Fruit fly (Drosophila melanogaster): ENCODE results near the gene CG5177.

The CG5177 gene

DNA sequence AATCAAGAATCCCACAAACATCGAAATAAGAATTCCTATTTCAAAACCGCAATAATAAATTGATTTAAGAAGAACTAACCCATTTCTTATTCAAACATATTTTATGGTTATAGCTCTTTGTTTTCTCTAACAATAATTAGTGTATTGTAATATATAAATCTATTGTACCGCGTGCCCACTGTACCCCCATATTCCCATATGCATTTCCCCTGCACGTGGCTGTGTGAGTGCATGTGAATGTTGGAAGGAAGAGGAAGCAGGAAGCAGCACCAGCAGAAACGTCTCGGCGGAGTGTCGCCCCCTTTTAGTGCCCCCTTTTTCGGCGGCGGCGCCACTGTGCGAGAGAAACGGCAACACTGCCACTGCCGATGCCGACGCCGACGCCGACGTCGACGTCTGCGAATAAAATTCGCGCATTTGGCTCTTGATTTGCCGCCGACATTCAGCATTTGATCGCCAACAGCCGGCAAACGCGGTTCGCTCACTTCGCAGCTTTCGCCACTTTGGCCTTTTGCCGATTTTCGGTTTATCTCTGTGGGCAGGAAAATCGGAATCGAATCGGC, 18.4 kb downstream of the CG5177 start (continued):
- no peak for TF ChIP-seq mld (GFP tag; IDR thresholded peaks at IDR 0.05; ENCODE audit: partially characterized antibody)
- no peak for TF ChIP-seq lola (GFP tag; optimal IDR thresholded peaks at IDR 0.05)
- TF ChIP-seq MTF-1 (GFP tag; optimal IDR thresholded peaks at IDR 0.05; ENCODE audit: borderline replicate concordance): no peak
- peak; percentile 41; the same call in 1 of the 2 replicates for TF ChIP-seq CG14441 (GFP tag; IDR thresholded peaks at IDR 0.05)

DNA sequence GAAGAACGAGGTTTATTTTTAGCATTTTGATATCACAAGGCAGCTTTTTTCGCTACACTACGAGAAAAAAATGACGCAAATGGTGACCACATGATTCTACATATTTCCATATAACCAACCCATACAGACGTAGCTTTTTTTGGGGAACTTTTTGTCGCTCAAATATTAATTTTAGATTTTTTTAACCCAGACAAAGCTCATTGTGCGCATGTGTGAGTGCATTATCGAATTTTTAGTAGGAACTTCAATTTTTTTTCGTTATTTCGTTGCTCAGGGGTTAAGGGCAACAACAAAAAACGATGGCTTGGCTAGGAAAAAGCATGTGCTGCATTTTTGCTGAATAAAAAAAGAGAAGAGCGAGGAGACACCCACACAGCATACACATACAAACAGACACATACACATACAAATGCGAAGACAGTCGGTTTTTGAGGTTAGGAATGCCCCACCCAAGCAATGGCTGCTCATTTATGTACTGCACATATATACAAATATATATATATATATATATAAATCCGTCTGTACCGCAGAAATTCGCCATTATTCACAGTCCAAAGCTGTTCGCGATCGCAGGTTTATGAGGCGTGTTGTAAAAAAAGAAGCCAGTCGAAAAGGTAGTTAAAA, 19.4 kb downstream of the CG5177 start:
- TF ChIP-seq Med (GFP tag) (peak; percentile 74), H2.0 (GFP tag; IDR thresholded peaks at IDR 0.05) (no peak), CG11696 (GFP tag; IDR thresholded peaks at IDR 0.05) (no peak), MBD-R2 (GFP tag; IDR thresholded peaks at IDR 0.05) (0 out of 2 replicates have a peak, but pooled peaks have one; percentile 13), CG2875 (GFP tag; optimal IDR thresholded peaks at IDR 0.05) (no peak), CG7745 (tag; optimal IDR thresholded peaks at IDR 0.05) (no peak), chinmo (GFP tag; IDR thresholded peaks at IDR 0.05; ENCODE audit: partially characterized antibody) (0 out of 4 replicates have a peak, but pooled peaks have one; percentile 29), Oli (tag; optimal IDR thresholded peaks at IDR 0.05) (no peak), CG11504 (tag; optimal IDR thresholded peaks at IDR 0.05) (peak; percentile 5), sd (tag; optimal IDR thresholded peaks at IDR 0.05) (peak; percentile 47), eve (GFP tag; optimal IDR thresholded peaks at IDR 0.05) (peak in 1 of 2 experiments; percentile 19), bsh (GFP tag; optimal IDR thresholded peaks at IDR 0.05) (peak in 1 of 2 experiments; percentile 33), gem (tag; optimal IDR thresholded peaks at IDR 0.05) (peak; percentile 7), HHEX (GFP tag; optimal IDR thresholded peaks at IDR 0.05) (peak; percentile 28), CG18599 (GFP tag; optimal IDR thresholded peaks at IDR 0.05) (no peak), Drgx (GFP tag; IDR thresholded peaks at IDR 0.05) (peak; percentile 52; the same call in 1 of the 2 replicates), corto (GFP tag; optimal IDR thresholded peaks at IDR 0.05) (peak; percentile 7), Fer1 (GFP tag; optimal IDR thresholded peaks at IDR 0.05) (no peak), bigmax (GFP tag; optimal IDR thresholded peaks at IDR 0.05) (peak; percentile 93), row (GFP tag; IDR thresholded peaks at IDR 0.05) (peak; percentile 19; the same call in 1 of the 3 replicates), CG4360 (GFP tag; IDR thresholded peaks at IDR 0.05) (0 out of 2 replicates have a peak, but pooled peaks have one; percentile 12), CG1024 (GFP tag; IDR thresholded peaks at IDR 0.05) (no peak), CG2120 (GFP tag; optimal IDR thresholded peaks at IDR 0.05) (peak; percentile 30), Ets65A (GFP tag) (peak; percentile 52), CG16779 (GFP tag; IDR thresholded peaks at IDR 0.05) (no peak), CG5180 (GFP tag; optimal IDR thresholded peaks at IDR 0.05) (no peak), ttk (GFP tag; IDR thresholded peaks at IDR 0.05) (0 out of 2 replicates have a peak, but pooled peaks have one; percentile 22), dysf (GFP tag; IDR thresholded peaks at IDR 0.05) (no peak), Stat92E (GFP tag; optimal IDR thresholded peaks at IDR 0.05) (no peak), sob (GFP tag; IDR thresholded peaks at IDR 0.05) (no peak), wek (GFP tag; optimal IDR thresholded peaks at IDR 0.05) (no peak), Six4 (GFP tag; optimal IDR thresholded peaks at IDR 0.05) (no peak), pnt (GFP tag; optimal IDR thresholded peaks at IDR 0.05) (no peak), Atf3 (GFP tag; optimal IDR thresholded peaks at IDR 0.05) (no peak)

Data from whole organism, embryonic.